Worm (Caenorhabditis elegans): ENCODE results near the gene vglu-2.

vglu-2 gene

DNA sequence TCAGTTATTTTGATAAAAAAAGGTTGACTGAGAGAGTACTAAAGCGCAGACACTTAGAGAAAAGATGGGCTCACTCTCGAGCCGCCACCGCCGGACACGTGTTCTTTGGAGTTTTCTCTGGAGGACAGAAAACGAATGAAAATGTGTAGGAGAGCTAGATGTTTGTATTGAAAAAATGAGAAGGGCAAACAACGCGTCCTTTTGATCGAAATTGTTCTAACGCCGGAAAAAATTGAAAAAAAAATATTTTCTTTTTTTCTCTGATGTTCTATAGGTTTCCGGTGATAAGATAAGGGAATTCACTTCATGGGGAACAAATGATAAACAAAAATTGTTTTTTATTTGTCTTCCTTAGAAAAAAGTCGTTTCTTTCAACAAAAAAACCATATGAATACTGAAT lies 34.9 kb downstream of the vglu-2 start:
- TF ChIP-seq tab-1 (GFP tag; IDR thresholded peaks at IDR 0.05) (no peak), T22C8.4 (GFP tag; IDR thresholded peaks at IDR 0.05) (no peak)

DNA sequence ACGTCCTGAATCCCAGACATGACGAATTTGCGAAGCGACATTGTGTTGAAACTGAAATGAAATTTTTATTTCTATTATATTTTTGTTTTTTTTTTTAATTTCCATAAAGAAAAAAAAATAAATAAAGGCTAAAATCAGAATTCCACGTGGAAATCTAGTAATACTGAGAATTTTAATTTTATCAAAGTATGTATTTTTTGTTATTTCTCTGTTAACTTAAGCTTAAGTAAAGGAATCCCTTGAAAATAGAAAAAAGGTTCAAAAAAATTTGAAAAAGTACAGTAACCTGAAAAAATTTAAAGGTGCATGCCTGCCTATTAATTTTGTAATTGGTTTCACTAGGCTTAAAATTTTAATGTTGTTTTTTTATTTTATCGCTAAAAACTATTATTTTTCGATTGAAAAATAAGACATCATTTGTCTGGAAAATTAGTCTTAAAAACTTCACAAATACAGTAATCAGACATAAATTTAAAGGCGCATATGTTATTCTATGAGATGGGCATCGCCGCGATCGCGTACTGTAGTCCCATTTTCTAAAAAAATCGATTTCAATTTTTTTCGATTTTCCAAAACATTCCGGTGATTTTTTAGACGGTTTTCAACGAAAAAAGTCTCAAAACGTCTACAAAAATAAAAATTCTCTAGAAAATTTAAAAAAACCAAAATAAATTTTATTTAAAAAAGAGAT lies 35.6 kb downstream of the vglu-2 start, which contains the start of gene nex-2:
TSS of gene nex-2 (minus strand) at position 51 of the 691 bp plus-strand sequence.
- TF ChIP-seq ref-1 (GFP tag; conservative IDR thresholded peaks at IDR 0.05) (no peak), flt-1 (GFP tag; IDR thresholded peaks at IDR 0.05) (no peak)

DNA sequence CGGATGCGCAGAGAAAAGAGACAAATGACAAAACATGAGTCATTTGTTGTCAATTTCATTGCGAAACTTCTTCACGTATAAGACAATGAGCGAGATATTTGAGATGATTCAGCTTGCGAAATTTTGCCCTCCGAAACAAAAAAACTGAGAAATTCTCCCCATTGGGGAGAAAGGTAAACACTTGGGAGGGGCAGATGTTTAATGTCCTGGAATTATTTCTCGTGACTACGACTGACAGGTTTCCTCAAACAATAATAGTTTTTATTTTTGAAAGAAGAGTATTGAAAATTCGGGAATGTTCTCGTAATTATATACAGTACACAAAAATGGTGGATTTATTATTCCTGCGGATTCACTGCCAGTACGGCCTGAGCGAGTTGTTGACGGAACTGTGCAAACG lies 36.3 kb downstream of the vglu-2 start:
- TF ChIP-seq tab-1 (GFP tag; IDR thresholded peaks at IDR 0.05) (no peak), cog-1 (tag; optimal IDR thresholded peaks at IDR 0.05) (no peak), klf-2 (GFP tag; conservative IDR thresholded peaks at IDR 0.05) (no peak), ref-1 (GFP tag; conservative IDR thresholded peaks at IDR 0.05) (no peak), med-1 (GFP tag; optimal IDR thresholded peaks at IDR 0.05; ENCODE audit: insufficient read depth) (no peak), flt-1 (GFP tag; IDR thresholded peaks at IDR 0.05) (no peak), T22C8.4 (GFP tag; IDR thresholded peaks at IDR 0.05) (no peak), ztf-23 (GFP tag; IDR thresholded peaks at IDR 0.05) (no peak), ztf-29 (GFP tag; IDR thresholded peaks at IDR 0.05) (no peak)

DNA sequence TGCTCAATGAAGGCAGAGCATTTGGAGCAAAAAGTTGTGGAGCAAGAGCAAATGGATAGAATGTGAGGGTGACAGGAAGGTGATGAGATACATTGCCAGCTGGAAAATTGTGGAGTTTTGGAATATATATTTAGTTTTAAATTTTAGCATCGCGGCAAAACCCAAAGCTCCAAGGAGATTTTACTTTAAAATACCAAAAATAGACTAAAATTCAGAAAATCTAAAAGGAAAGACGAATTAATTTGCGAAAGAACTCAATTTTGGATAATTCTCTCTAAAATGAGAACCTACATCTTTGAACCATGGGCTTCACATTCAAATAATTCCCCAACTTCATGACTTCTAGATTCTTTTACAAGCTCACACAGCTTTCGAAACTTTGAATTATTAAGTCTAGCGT lies 37.6 kb downstream of the vglu-2 start, which contains the start of gene T07C4.12:
TSS of gene T07C4.12 (minus strand) at position 101 of the 400 bp plus-strand sequence.
- TF ChIP-seq med-1 (GFP tag; optimal IDR thresholded peaks at IDR 0.05; ENCODE audit: insufficient read depth) = no peak
- no peak for TF ChIP-seq ztf-29 (GFP tag; IDR thresholded peaks at IDR 0.05)
- no peak for TF ChIP-seq tab-1 (GFP tag; IDR thresholded peaks at IDR 0.05)
- no peak for TF ChIP-seq klf-2 (GFP tag; conservative IDR thresholded peaks at IDR 0.05)
- TF ChIP-seq ref-1 (GFP tag; conservative IDR thresholded peaks at IDR 0.05) = no peak
- no peak for TF ChIP-seq T22C8.4 (GFP tag; IDR thresholded peaks at IDR 0.05)
- no peak for TF ChIP-seq flt-1 (GFP tag; IDR thresholded peaks at IDR 0.05)
- TF ChIP-seq ztf-23 (GFP tag; IDR thresholded peaks at IDR 0.05) = no peak
- TF ChIP-seq cog-1 (tag; optimal IDR thresholded peaks at IDR 0.05) = no peak

DNA sequence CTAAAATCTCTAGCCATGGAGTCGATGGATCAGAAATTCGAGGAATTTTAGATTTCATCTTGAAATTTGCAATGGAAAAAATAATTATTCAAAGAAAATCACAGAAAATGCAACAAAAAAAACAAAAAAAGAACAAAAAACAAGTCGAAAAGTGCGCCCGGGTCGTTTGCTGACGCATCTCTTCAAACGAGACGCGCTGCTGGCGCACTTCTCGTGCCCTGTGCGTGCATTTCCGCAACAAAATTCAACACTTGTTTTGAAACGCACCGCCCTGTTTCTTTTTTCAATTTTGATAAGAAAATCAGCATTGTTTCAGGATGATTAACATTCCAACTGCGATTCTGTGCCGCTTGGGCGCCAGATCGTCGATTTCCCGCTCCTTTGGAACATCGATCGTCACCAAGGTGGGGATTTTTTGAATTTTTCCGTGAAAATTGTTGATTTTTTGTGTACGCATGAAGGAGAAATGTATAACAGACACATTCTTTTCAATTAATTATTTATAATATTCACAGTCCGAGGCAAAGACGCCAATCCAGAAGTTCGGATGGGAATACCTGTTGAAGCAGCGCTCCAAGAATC lies 39.1 kb downstream of the vglu-2 start, which contains the start of the genes jmjd-4 and mev-1:
TSS of gene jmjd-4 (minus strand) at position 58 of the 582 bp plus-strand sequence.
TSS of gene mev-1 (plus strand) at position 317 of the 582 bp plus-strand sequence.
- TF ChIP-seq ztf-29 (GFP tag; IDR thresholded peaks at IDR 0.05) (no peak), ztf-23 (GFP tag; IDR thresholded peaks at IDR 0.05) (peak; percentile 52; the same call in 1 of the 2 replicates), flt-1 (GFP tag; IDR thresholded peaks at IDR 0.05) (no peak), med-1 (GFP tag; optimal IDR thresholded peaks at IDR 0.05; ENCODE audit: insufficient read depth) (no peak), tab-1 (GFP tag; IDR thresholded peaks at IDR 0.05) (no peak), klf-2 (GFP tag; conservative IDR thresholded peaks at IDR 0.05) (no peak), T22C8.4 (GFP tag; IDR thresholded peaks at IDR 0.05) (0 out of 2 replicates have a peak, but pooled peaks have one; percentile 19), cog-1 (tag; optimal IDR thresholded peaks at IDR 0.05) (peak; percentile 51)

DNA sequence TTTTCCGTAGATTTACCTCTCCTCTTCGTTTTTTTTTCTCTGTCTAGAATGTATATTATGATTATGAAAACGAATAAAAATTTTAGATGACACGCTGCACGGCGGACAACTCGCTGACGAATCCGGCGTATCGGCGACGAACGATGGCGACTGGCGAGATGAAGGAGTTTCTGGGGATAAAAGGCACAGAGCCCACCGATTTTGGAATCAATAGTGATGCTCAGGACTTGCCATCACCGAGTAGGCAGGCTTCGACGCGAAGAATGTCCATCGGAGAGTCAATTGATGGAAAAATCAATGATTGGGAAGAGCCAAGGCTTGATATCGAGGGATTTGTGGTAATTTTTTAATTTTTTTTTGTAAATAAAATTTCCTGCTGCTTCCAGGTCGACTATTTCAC lies 40.1 kb downstream of the vglu-2 start, which contains the start of gene ced-9:
TSS of gene ced-9 (plus strand) at position 87 of the 400 bp plus-strand sequence.
- TF ChIP-seq flt-1 (GFP tag; IDR thresholded peaks at IDR 0.05) = no peak
- TF ChIP-seq ztf-29 (GFP tag; IDR thresholded peaks at IDR 0.05) = no peak
- no peak for TF ChIP-seq ref-1 (GFP tag; conservative IDR thresholded peaks at IDR 0.05)
- TF ChIP-seq tab-1 (GFP tag; IDR thresholded peaks at IDR 0.05) = no peak
- no peak for TF ChIP-seq ztf-23 (GFP tag; IDR thresholded peaks at IDR 0.05)
- no peak for TF ChIP-seq T22C8.4 (GFP tag; IDR thresholded peaks at IDR 0.05)
- TF ChIP-seq cog-1 (tag; optimal IDR thresholded peaks at IDR 0.05) = no peak
- TF ChIP-seq klf-2 (GFP tag; conservative IDR thresholded peaks at IDR 0.05) = no peak
- no peak for TF ChIP-seq med-1 (GFP tag; optimal IDR thresholded peaks at IDR 0.05; ENCODE audit: insufficient read depth)

DNA sequence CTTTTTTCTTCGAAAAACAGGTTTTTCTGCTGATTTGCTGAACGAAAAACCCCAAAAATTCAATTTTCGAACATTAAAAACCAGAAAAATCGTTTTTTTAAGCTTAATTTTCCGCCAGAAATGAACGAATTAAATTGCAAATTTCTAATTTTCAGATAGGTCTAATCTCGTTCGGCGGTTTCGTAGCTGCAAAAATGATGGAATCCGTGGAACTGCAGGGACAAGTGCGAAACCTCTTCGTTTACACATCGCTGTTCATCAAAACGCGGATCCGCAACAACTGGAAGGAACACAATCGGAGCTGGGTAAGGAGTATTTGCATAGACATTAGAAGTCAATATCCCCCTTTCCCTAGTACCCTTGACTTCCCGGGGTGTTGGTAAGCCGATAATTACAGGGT lies 41.2 kb downstream of the vglu-2 start:
- TF ChIP-seq ztf-23 (GFP tag; IDR thresholded peaks at IDR 0.05) (no peak), med-1 (GFP tag; optimal IDR thresholded peaks at IDR 0.05; ENCODE audit: insufficient read depth) (no peak), ztf-29 (GFP tag; IDR thresholded peaks at IDR 0.05) (no peak), cog-1 (tag; optimal IDR thresholded peaks at IDR 0.05) (no peak), T22C8.4 (GFP tag; IDR thresholded peaks at IDR 0.05) (no peak), klf-2 (GFP tag; conservative IDR thresholded peaks at IDR 0.05) (no peak), ref-1 (GFP tag; conservative IDR thresholded peaks at IDR 0.05) (no peak), tab-1 (GFP tag; IDR thresholded peaks at IDR 0.05) (no peak), flt-1 (GFP tag; IDR thresholded peaks at IDR 0.05) (no peak)

DNA sequence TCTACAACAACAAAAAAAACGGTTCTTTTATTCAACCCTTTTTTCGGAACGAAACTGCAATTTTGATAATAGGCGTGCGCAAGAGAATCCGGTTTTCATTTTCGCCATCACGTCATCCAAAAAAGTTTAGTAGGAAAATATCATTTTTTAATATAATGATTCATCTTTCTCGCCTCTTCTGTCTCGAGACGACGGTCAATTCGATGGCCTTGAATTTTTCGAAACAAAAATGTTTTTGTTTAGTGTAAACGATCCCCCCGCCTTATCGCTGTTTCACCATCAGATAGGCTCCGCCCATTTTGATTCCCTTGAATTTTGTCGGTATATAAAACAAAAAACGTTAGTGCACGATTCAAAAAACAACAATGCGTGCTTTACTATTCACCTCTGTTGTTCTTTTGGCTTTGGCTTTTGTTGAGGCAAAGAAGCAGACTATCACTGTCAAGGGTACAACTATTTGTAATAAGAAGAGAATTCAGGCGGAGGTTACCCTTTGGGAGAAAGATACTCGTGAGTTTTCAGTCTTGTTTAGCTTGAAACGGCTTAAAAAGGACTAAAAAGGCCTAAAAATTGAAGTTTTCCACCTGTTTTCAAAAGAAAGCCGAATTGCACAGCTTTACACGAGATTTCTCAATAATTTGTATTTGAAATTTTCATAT lies 42.7 kb downstream of the vglu-2 start, which contains the start of gene ttr-15:
TSS of gene ttr-15 (plus strand) at position 340 of the 659 bp plus-strand sequence.
- TF ChIP-seq tab-1 (GFP tag; IDR thresholded peaks at IDR 0.05) (no peak), klf-2 (GFP tag; conservative IDR thresholded peaks at IDR 0.05) (no peak), cog-1 (tag; optimal IDR thresholded peaks at IDR 0.05) (no peak), ztf-29 (GFP tag; IDR thresholded peaks at IDR 0.05) (no peak), T22C8.4 (GFP tag; IDR thresholded peaks at IDR 0.05) (no peak), ztf-23 (GFP tag; IDR thresholded peaks at IDR 0.05) (no peak), med-1 (GFP tag; optimal IDR thresholded peaks at IDR 0.05; ENCODE audit: insufficient read depth) (no peak), ref-1 (GFP tag; conservative IDR thresholded peaks at IDR 0.05) (no peak), flt-1 (GFP tag; IDR thresholded peaks at IDR 0.05) (no peak)

Measured in whole organism, midembryonic.